Worm (Caenorhabditis elegans) whole organism, mixed stage, embryonic: ENCODE measurements around the gene Y49F6B.2.

Experiments used
- ham-2 ChIP-seq: fragments of 200-800 bp; sonication (Bioruptor generic); optimal IDR thresholded peaks from 2 replicates; lab custom pipeline; 2018; ENCODE audit warnings: mild to moderate bottlenecking, missing genetic modification characterization, missing compliant biosample characterization
- mab-5 ChIP-seq: fragments of 150-350 bp; optimal IDR thresholded peaks from 2 replicates; lab custom pipeline; 2014; ENCODE audit warnings: missing biosample characterization, missing genetic modification characterization
- snpc-4 ChIP-seq: fragments of 150-350 bp; optimal IDR thresholded peaks from 2 replicates; lab custom pipeline; 2014; ENCODE audit warnings: missing biosample characterization, missing genetic modification characterization

DNA sequence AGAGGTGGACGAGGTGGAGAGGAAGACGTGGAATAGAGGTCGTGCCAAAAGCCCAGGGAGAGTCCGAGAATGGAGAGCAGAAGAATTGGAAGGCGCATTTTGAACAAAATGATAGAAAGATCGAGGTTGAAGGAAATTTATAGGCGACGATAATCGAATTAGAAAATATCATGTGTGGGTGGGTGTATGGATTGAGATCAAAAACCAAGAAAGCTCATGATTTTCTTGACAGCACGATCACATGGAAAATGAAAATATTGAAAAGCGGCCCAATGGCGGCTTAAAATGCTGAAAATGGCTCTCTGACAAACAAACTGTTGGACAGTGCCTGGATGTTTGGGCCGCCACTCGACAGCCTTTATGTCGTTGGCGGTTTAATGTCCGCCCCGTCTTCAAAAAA is 39.7 kb upstream of the Y49F6B.2 start, which contains the start of gene C16C8.9:
- TF ChIP-seq snpc-4 (tag; lab: Kevin White, UChicago): no peak
- TF ChIP-seq mab-5 (tag; lab: Kevin White, UChicago): no peak
- no peak for TF ChIP-seq ham-2 (GFP tag; lab: Kevin White, UChicago)
